Fruit fly (Drosophila melanogaster) whole organism, embryonic: ENCODE data around the gene CG8420.
A peak's percentile ranks its signal among the peaks of the same experiment; 100 is the strongest.

Experiments
- Adf1 ChIP-seq: fragments of 200-800 bp; sonication (Bioruptor generic); IDR thresholded peaks from 2 replicates; pipeline ENCODE4 v1.3.6; 2022; ENCODE audit warnings: missing biosample characterization, missing genetic modification characterization
- B-H2 ChIP-seq: fragments of 200-800 bp; sonication (Bioruptor generic); optimal IDR thresholded peaks from 2 replicates; lab custom pipeline; 2018; ENCODE audit warnings: missing biosample characterization, mild to moderate bottlenecking, missing genetic modification characterization
- CG11723 ChIP-seq: fragments of 200-800 bp; sonication (Bioruptor generic); optimal IDR thresholded peaks from 2 replicates; lab custom pipeline; 2017; ENCODE audit warnings: missing biosample characterization, mild to moderate bottlenecking, missing genetic modification characterization
- CG12769 ChIP-seq: fragments of 200-800 bp; sonication (Bioruptor generic); optimal IDR thresholded peaks from 2 replicates; lab custom pipeline; 2019; ENCODE audit warnings: missing biosample characterization, mild to moderate bottlenecking, missing genetic modification characterization, moderate library complexity
- CG13296 ChIP-seq: fragments of 200-800 bp; sonication (Bioruptor generic); optimal IDR thresholded peaks from 3 replicates; lab custom pipeline; 2018; ENCODE audit warnings: missing biosample characterization, mild to moderate bottlenecking, missing genetic modification characterization
- CG13424 ChIP-seq: fragments of 200-800 bp; sonication (Bioruptor generic); optimal IDR thresholded peaks from 2 replicates; lab custom pipeline; 2019; ENCODE audit warnings: missing biosample characterization, mild to moderate bottlenecking, missing genetic modification characterization, moderate library complexity
- CG15479 ChIP-seq: fragments of 200-800 bp; sonication (Bioruptor generic); optimal IDR thresholded peaks from 3 replicates; lab custom pipeline; 2019; ENCODE audit warnings: missing biosample characterization, mild to moderate bottlenecking, missing genetic modification characterization, moderate library complexity
- CG16863 ChIP-seq: fragments of 200-800 bp; sonication (Bioruptor generic); optimal IDR thresholded peaks from 3 replicates; lab custom pipeline; 2016; ENCODE audit warnings: missing biosample characterization, missing genetic modification characterization
- CG17829 ChIP-seq: fragments of 200-800 bp; optimal IDR thresholded peaks from 2 replicates; lab custom pipeline; 2019; ENCODE audit warnings: missing biosample characterization, mild to moderate bottlenecking, missing genetic modification characterization, moderate library complexity
- CG18262 ChIP-seq: fragments of 200-800 bp; optimal IDR thresholded peaks from 3 replicates; lab custom pipeline; 2019; ENCODE audit warnings: missing biosample characterization, mild to moderate bottlenecking, missing genetic modification characterization, moderate library complexity
- CG2129 ChIP-seq: fragments of 200-800 bp; sonication (Bioruptor generic); IDR thresholded peaks from 2 replicates; pipeline ENCODE4 v1.3.6; 2022; ENCODE audit warnings: missing biosample characterization, missing genetic modification characterization; ENCODE audit not compliant: partially characterized antibody
- CG31224 ChIP-seq: fragments of 200-800 bp; sonication (Bioruptor generic); IDR thresholded peaks from 2 replicates; pipeline ENCODE4 v1.3.6; 2022; ENCODE audit warnings: missing biosample characterization, missing genetic modification characterization
- CG31388 ChIP-seq: fragments of 200-800 bp; sonication (Bioruptor generic); optimal IDR thresholded peaks from 2 replicates; lab custom pipeline; 2016; ENCODE audit warnings: missing biosample characterization, missing genetic modification characterization
- CG4282 ChIP-seq: fragments of 200-800 bp; sonication (Bioruptor generic); optimal IDR thresholded peaks from 2 replicates; lab custom pipeline; 2016; ENCODE audit warnings: missing biosample characterization, missing genetic modification characterization
- CG7987 ChIP-seq: fragments of 200-800 bp; sonication (Bioruptor generic); optimal IDR thresholded peaks from 2 replicates; lab custom pipeline; 2018; ENCODE audit warnings: missing biosample characterization, mild to moderate bottlenecking, missing genetic modification characterization, moderate library complexity
- CG8281 ChIP-seq: fragments of 200-800 bp; sonication (Bioruptor generic); optimal IDR thresholded peaks from 2 replicates; lab custom pipeline; 2018; ENCODE audit warnings: missing biosample characterization, mild to moderate bottlenecking, missing genetic modification characterization, moderate library complexity
- CG8359 ChIP-seq: fragments of 200-800 bp; sonication (Bioruptor generic); optimal IDR thresholded peaks from 2 replicates; lab custom pipeline; 2017; ENCODE audit warnings: missing biosample characterization, mild to moderate bottlenecking, missing genetic modification characterization, borderline replicate concordance
- CTCF ChIP-seq: fragments of 200-800 bp; sonication (Bioruptor generic); optimal IDR thresholded peaks from 2 replicates; lab custom pipeline; 2017; ENCODE audit warnings: missing biosample characterization, mild to moderate bottlenecking, missing genetic modification characterization, moderate library complexity
- Elba2 ChIP-seq: fragments of 200-800 bp; sonication (Bioruptor generic); optimal IDR thresholded peaks from 3 replicates; lab custom pipeline; 2016; ENCODE audit warnings: missing biosample characterization, missing genetic modification characterization
- Ets65A ChIP-seq: fragments of 200-800 bp; sonication (Bioruptor generic); peaks from one replicate; lab custom pipeline; 2016; ENCODE audit warnings: missing biosample characterization, missing genetic modification characterization
- Fer3 ChIP-seq: fragments of 200-800 bp; sonication (Bioruptor generic); optimal IDR thresholded peaks from 2 replicates; lab custom pipeline; 2018; ENCODE audit warnings: missing biosample characterization, mild to moderate bottlenecking, missing genetic modification characterization, moderate library complexity
- HLHmδ ChIP-seq: fragments of 200-800 bp; sonication (Bioruptor generic); optimal IDR thresholded peaks from 2 replicates; lab custom pipeline; 2018; ENCODE audit warnings: missing biosample characterization, mild to moderate bottlenecking, missing genetic modification characterization, moderate library complexity
- NC2α ChIP-seq: fragments of 200-800 bp; sonication (Bioruptor generic); optimal IDR thresholded peaks from 2 replicates; lab custom pipeline; 2016; ENCODE audit warnings: missing biosample characterization, missing genetic modification characterization
- Neu2 ChIP-seq: fragments of 200-800 bp; sonication (Bioruptor generic); optimal IDR thresholded peaks from 3 replicates; lab custom pipeline; 2016; ENCODE audit warnings: missing biosample characterization, missing genetic modification characterization, borderline replicate concordance
- NfI ChIP-seq: fragments of 200-800 bp; sonication (Bioruptor generic); optimal IDR thresholded peaks from 3 replicates; lab custom pipeline; 2018; ENCODE audit warnings: missing biosample characterization, mild to moderate bottlenecking, missing genetic modification characterization, moderate library complexity
- Rx ChIP-seq: fragments of 200-800 bp; sonication (Bioruptor generic); IDR thresholded peaks from 2 replicates; pipeline ENCODE4 v1.3.6; 2022; ENCODE audit warnings: missing biosample characterization, missing genetic modification characterization
- Sox102F ChIP-seq: fragments of 200-800 bp; sonication (Bioruptor generic); optimal IDR thresholded peaks from 2 replicates; lab custom pipeline; 2018; ENCODE audit warnings: missing biosample characterization, mild to moderate bottlenecking, missing genetic modification characterization, moderate library complexity
- Tbp ChIP-seq: fragments of >200 bp; optimal IDR thresholded peaks from 2 replicates; lab custom pipeline; 2018; ENCODE audit warnings: missing biosample characterization, missing genetic modification characterization
- amos ChIP-seq: fragments of 200-800 bp; sonication (Bioruptor generic); IDR thresholded peaks from 2 replicates; pipeline ENCODE4 v1.3.6; 2022; ENCODE audit warnings: missing biosample characterization, missing genetic modification characterization; ENCODE audit not compliant: partially characterized antibody
- bsh ChIP-seq, 2 experiments: fragments of 200-800 bp; sonication (Bioruptor generic); optimal IDR thresholded peaks; 2 replicates each; lab custom pipeline; 2017 to 2018; ENCODE audit warnings: mild to moderate bottlenecking in 2 of 2, missing biosample characterization in 2 of 2, missing genetic modification characterization in 2 of 2, moderate library complexity in 1 of 2
- cas ChIP-seq: fragments of 200-800 bp; sonication (Bioruptor generic); IDR thresholded peaks from 2 replicates; pipeline ENCODE4 v1.3.6; 2022; ENCODE audit warnings: missing biosample characterization, missing genetic modification characterization
- caup ChIP-seq: fragments of 200-800 bp; sonication (Bioruptor generic); optimal IDR thresholded peaks from 3 replicates; lab custom pipeline; 2017; ENCODE audit warnings: missing biosample characterization, mild to moderate bottlenecking, missing genetic modification characterization, moderate library complexity; ENCODE audit not compliant: severe bottlenecking
- chif ChIP-seq, 2 experiments: fragments of 200-800 bp; sonication (Bioruptor generic); optimal IDR thresholded peaks; 3 replicates each; lab custom pipeline; 2016; ENCODE audit warnings: missing biosample characterization in 2 of 2, missing genetic modification characterization in 2 of 2
- dimm ChIP-seq: fragments of 200-800 bp; sonication (Bioruptor generic); IDR thresholded peaks from 2 replicates; pipeline ENCODE4 v1.3.6; 2022; ENCODE audit warnings: missing biosample characterization, missing genetic modification characterization
- dm ChIP-seq: fragments of 200-800 bp; sonication (Bioruptor generic); optimal IDR thresholded peaks from 3 replicates; lab custom pipeline; 2016; ENCODE audit warnings: missing biosample characterization, missing genetic modification characterization
- dmrt11E ChIP-seq: fragments of 200-800 bp; sonication (Bioruptor generic); optimal IDR thresholded peaks from 3 replicates; lab custom pipeline; 2018; ENCODE audit warnings: missing biosample characterization, mild to moderate bottlenecking, missing genetic modification characterization, moderate library complexity
- eve ChIP-seq, 2 experiments: fragments of >200 bp; optimal IDR thresholded peaks; 2 replicates each; lab custom pipeline; 2017; ENCODE audit warnings: missing biosample characterization in 2 of 2, missing genetic modification characterization in 2 of 2
- fu2 ChIP-seq: fragments of 200-800 bp; sonication (Bioruptor generic); optimal IDR thresholded peaks from 2 replicates; lab custom pipeline; 2016; ENCODE audit warnings: missing biosample characterization, missing genetic modification characterization
- grn ChIP-seq: fragments of 200-800 bp; sonication (Bioruptor generic); optimal IDR thresholded peaks from 3 replicates; lab custom pipeline; 2017; ENCODE audit warnings: missing biosample characterization, missing genetic modification characterization
- kah ChIP-seq: fragments of 200-800 bp; sonication (Bioruptor generic); optimal IDR thresholded peaks from 2 replicates; lab custom pipeline; 2018; ENCODE audit warnings: missing biosample characterization, mild to moderate bottlenecking, missing genetic modification characterization
- mam ChIP-seq: fragments of 200-800 bp; sonication (Bioruptor generic); optimal IDR thresholded peaks from 3 replicates; lab custom pipeline; 2016; ENCODE audit warnings: missing biosample characterization, missing genetic modification characterization
- odd ChIP-seq: fragments of 200-800 bp; sonication (Bioruptor generic); optimal IDR thresholded peaks from 2 replicates; lab custom pipeline; 2017; ENCODE audit warnings: missing biosample characterization, mild to moderate bottlenecking, missing genetic modification characterization
- prd ChIP-seq, 3 experiments: fragments of >200 bp in 2 of 3; fragments of 200-800 bp in 1 of 3; sonication (Bioruptor generic) in 1 of 3; optimal IDR thresholded peaks in 2 of 3; IDR thresholded peaks in 1 of 3; 2 replicates in 2 of 3; 3 replicates in 1 of 3; pipeline versions ENCODE4 v1.3.6 to Lab custom; 2017 to 2022; ENCODE audit warnings: missing biosample characterization in 1 of 3, missing genetic modification characterization in 1 of 3
- sens-2 ChIP-seq: fragments of 200-800 bp; sonication (Bioruptor generic); IDR thresholded peaks from 2 replicates; pipeline ENCODE4 v1.3.6; 2022; ENCODE audit warnings: missing biosample characterization, missing genetic modification characterization
- twi ChIP-seq: fragments of 200-800 bp; optimal IDR thresholded peaks from 2 replicates; lab custom pipeline; 2019; ENCODE audit warnings: missing biosample characterization, mild to moderate bottlenecking, missing genetic modification characterization, moderate library complexity
- tx ChIP-seq: fragments of 200-800 bp; sonication (Bioruptor generic); optimal IDR thresholded peaks from 2 replicates; lab custom pipeline; 2016; ENCODE audit warnings: missing biosample characterization, missing genetic modification characterization
- unc-4 ChIP-seq: fragments of 200-800 bp; sonication (Bioruptor generic); IDR thresholded peaks from 2 replicates; pipeline ENCODE4 v1.3.6; 2022; ENCODE audit warnings: missing biosample characterization, missing genetic modification characterization; ENCODE audit not compliant: partially characterized antibody
- vnd ChIP-seq: fragments of 200-800 bp; sonication (Bioruptor generic); IDR thresholded peaks from 3 replicates; pipeline ENCODE4 v1.3.6; 2022; ENCODE audit warnings: missing biosample characterization, missing genetic modification characterization; ENCODE audit not compliant: partially characterized antibody
- zfh1 ChIP-seq: fragments of 200-800 bp; sonication (Bioruptor generic); IDR thresholded peaks from 3 replicates; pipeline ENCODE4 v1.3.6; 2022; ENCODE audit warnings: missing biosample characterization, missing genetic modification characterization
- zfh2 ChIP-seq: fragments of 200-800 bp; sonication (Bioruptor generic); optimal IDR thresholded peaks from 2 replicates; lab custom pipeline; 2016; ENCODE audit warnings: missing biosample characterization, missing genetic modification characterization

Gene CG8420

DNA sequence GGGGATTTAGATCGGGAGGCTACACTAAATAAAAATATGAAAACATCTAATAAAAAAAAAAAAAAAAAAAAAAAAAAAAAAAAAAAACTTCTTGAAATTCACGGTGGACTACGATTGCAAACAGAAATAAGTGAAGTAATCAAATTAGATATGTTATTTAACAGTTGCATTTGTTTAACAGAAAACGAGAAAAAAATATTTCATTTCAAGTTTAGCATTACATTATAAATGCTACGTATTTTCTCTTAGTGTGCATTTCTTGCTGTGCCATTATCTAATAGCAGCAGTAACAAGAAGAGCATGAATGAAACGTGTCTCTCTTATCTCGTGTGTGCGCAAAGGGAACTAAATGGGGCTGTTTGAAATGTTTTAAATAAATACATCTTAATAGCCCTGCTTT lies 21.6 kb upstream of the CG8420 start (continued):
- no peak for TF ChIP-seq CG2129 (GFP tag; lab: Robert Waterston, UW)
- peak; percentile 34 for TF ChIP-seq mam
- peak; percentile 86 for TF ChIP-seq CG17829 (tag; lab: Kevin White, UChicago)
- TF ChIP-seq kah, result peak; percentile 53
- no peak for TF ChIP-seq sens-2 (GFP tag; lab: Robert Waterston, UW)
- no peak for TF ChIP-seq CG4282
- TF ChIP-seq odd (GFP tag; lab: Kevin White, UChicago), result no peak
- no peak for TF ChIP-seq cas (GFP tag; lab: Robert Waterston, UW)
- TF ChIP-seq Rx, result no peak; the same call in 1 of the 2 replicates
- TF ChIP-seq amos (GFP tag; lab: Robert Waterston, UW), result no peak
- peak; percentile 57; the same call in 1 of the 2 replicates for TF ChIP-seq CG31224
- TF ChIP-seq CG15479 (GFP tag; lab: Kevin White, UChicago), result no peak
- TF ChIP-seq twi (tag; lab: Kevin White, UChicago), result peak; percentile 59
- TF ChIP-seq bsh (GFP tag; optimal IDR thresholded peaks at IDR 0.05; lab: Kevin White, UChicago), result peak in 1 of 2 experiments; percentile 82
- no peak for TF ChIP-seq vnd
- TF ChIP-seq Elba2 (GFP tag; lab: Kevin White, UChicago), result no peak
- peak; percentile 29 for TF ChIP-seq CG12769 (tag; lab: Kevin White, UChicago)
- peak; percentile 57 for TF ChIP-seq Fer3
- TF ChIP-seq Neu2 (GFP tag; lab: Kevin White, UChicago), result no peak
- no peak for TF ChIP-seq CG7987 (GFP tag; lab: Kevin White, UChicago)
- peak; percentile 86 for TF ChIP-seq CG18262 (tag; lab: Kevin White, UChicago)
- no peak for TF ChIP-seq HLHmδ (GFP tag; lab: Kevin White, UChicago)
- peak; percentile 73; the same call in 2 of the 3 replicates for TF ChIP-seq zfh1 (GFP tag; lab: Robert Waterston, UW)
- peak; percentile 61 for TF ChIP-seq dmrt11E (tag; lab: Kevin White, UChicago)
- 0 out of 2 replicates have a peak, but pooled peaks have one; percentile 14 for TF ChIP-seq Adf1 (GFP tag; lab: Robert Waterston, UW)
- no peak for TF ChIP-seq B-H2 (GFP tag; lab: Kevin White, UChicago)
- TF ChIP-seq CG8359 (GFP tag; lab: Kevin White, UChicago), result peak; percentile 11
- peak; percentile 58 for TF ChIP-seq CG13296
- no peak for TF ChIP-seq dimm (GFP tag; lab: Robert Waterston, UW)
- no peak for TF ChIP-seq CTCF (GFP tag; lab: Kevin White, UChicago)
- peak; percentile 59 for TF ChIP-seq CG16863 (GFP tag; lab: Kevin White, UChicago)
- no peak for TF ChIP-seq eve (GFP tag; optimal IDR thresholded peaks at IDR 0.05; lab: Kevin White, UChicago)
- TF ChIP-seq CG11723 (GFP tag; lab: Kevin White, UChicago), result no peak
- TF ChIP-seq grn, result no peak
- TF ChIP-seq Ets65A (GFP tag; lab: Kevin White, UChicago), result peak; percentile 91
- peak; percentile 87 for TF ChIP-seq Sox102F (GFP tag; lab: Kevin White, UChicago)
- no peak for TF ChIP-seq CG31388 (GFP tag; lab: Kevin White, UChicago)
- no peak for TF ChIP-seq NC2α (GFP tag; lab: Kevin White, UChicago)
- TF ChIP-seq prd (optimal IDR thresholded peaks at IDR 0.05; lab: Kevin White, UChicago), result no peak
- peak; percentile 83 for TF ChIP-seq prd (GFP tag; IDR thresholded peaks at IDR 0.05; lab: Robert Waterston, UW)
- TF ChIP-seq dm (GFP tag; lab: Kevin White, UChicago), result peak; percentile 11
- TF ChIP-seq CG13424 (tag; lab: Kevin White, UChicago), result peak; percentile 75
- peak; percentile 34 for TF ChIP-seq caup (GFP tag; lab: Kevin White, UChicago)
- peak; percentile 42 for TF ChIP-seq fu2
- peak; percentile 35 for TF ChIP-seq CG8281 (tag; lab: Kevin White, UChicago)
- TF ChIP-seq chif (GFP tag; optimal IDR thresholded peaks at IDR 0.05; lab: Kevin White, UChicago), result peak; percentile 61 to 70
- no peak for TF ChIP-seq unc-4
- TF ChIP-seq zfh2, result no peak
- TF ChIP-seq Tbp (GFP tag; lab: Kevin White, UChicago), result no peak
- peak; percentile 40 for TF ChIP-seq NfI
- peak; percentile 23 for TF ChIP-seq tx
